Fruit fly (Drosophila melanogaster) whole organism, embryonic: Measurements from ENCODE around the gene CG11858.
A peak's percentile ranks its signal among the peaks of the same experiment; 100 is the strongest.

Experiments used
- Atf3 ChIP-seq: fragments of 200-800 bp; sonication (Bioruptor generic); optimal IDR thresholded peaks from 3 replicates; lab custom pipeline; 2016; ENCODE audit warnings: missing biosample characterization, missing genetic modification characterization
- Bdp1 ChIP-seq: fragments of 200-800 bp; sonication (Bioruptor generic); optimal IDR thresholded peaks from 3 replicates; lab custom pipeline; 2016; ENCODE audit warnings: missing biosample characterization, missing genetic modification characterization
- CG10543 ChIP-seq: fragments of 200-800 bp; sonication (Bioruptor generic); optimal IDR thresholded peaks from 3 replicates; lab custom pipeline; 2017; ENCODE audit warnings: missing biosample characterization, mild to moderate bottlenecking, missing genetic modification characterization, moderate library complexity
- CG1233 ChIP-seq: fragments of 200-800 bp; sonication (Bioruptor generic); optimal IDR thresholded peaks from 4 replicates; lab custom pipeline; 2018; ENCODE audit warnings: missing biosample characterization, mild to moderate bottlenecking, missing genetic modification characterization
- CG1647 ChIP-seq: fragments of 200-800 bp; sonication (Bioruptor generic); optimal IDR thresholded peaks from 3 replicates; lab custom pipeline; 2016; ENCODE audit warnings: missing biosample characterization, missing genetic modification characterization
- CG16815 ChIP-seq: fragments of 200-800 bp; sonication (Bioruptor generic); optimal IDR thresholded peaks from 3 replicates; lab custom pipeline; 2017; ENCODE audit warnings: missing biosample characterization, mild to moderate bottlenecking, missing genetic modification characterization
- CG18011 ChIP-seq: fragments of 200-800 bp; sonication (Bioruptor generic); optimal IDR thresholded peaks from 2 replicates; lab custom pipeline; 2017; ENCODE audit warnings: missing biosample characterization, missing genetic modification characterization, mild to moderate bottlenecking, moderate library complexity, missing genotype
- CG2712 ChIP-seq: fragments of 200-800 bp; optimal IDR thresholded peaks from 3 replicates; lab custom pipeline; 2019; ENCODE audit warnings: missing biosample characterization, mild to moderate bottlenecking, missing genetic modification characterization, moderate library complexity
- CG31224 ChIP-seq: fragments of 200-800 bp; sonication (Bioruptor generic); IDR thresholded peaks from 2 replicates; pipeline ENCODE4 v1.3.6; 2022; ENCODE audit warnings: missing biosample characterization, missing genetic modification characterization
- CG32532 ChIP-seq: fragments of 200-800 bp; sonication (Bioruptor generic); IDR thresholded peaks from 2 replicates; pipeline ENCODE4 v1.3.6; 2022; ENCODE audit warnings: missing biosample characterization, missing genetic modification characterization
- CG6654 ChIP-seq: fragments of 200-800 bp; sonication (Bioruptor generic); optimal IDR thresholded peaks from 2 replicates; lab custom pipeline; 2017; ENCODE audit warnings: missing biosample characterization, mild to moderate bottlenecking, missing genetic modification characterization
- CG6765 ChIP-seq: fragments of 200-800 bp; sonication (Bioruptor generic); optimal IDR thresholded peaks from 3 replicates; lab custom pipeline; 2017; ENCODE audit warnings: missing biosample characterization, mild to moderate bottlenecking, missing genetic modification characterization
- CG7271 ChIP-seq: fragments of 200-800 bp; sonication (Bioruptor generic); optimal IDR thresholded peaks from 2 replicates; lab custom pipeline; 2018; ENCODE audit warnings: missing biosample characterization, mild to moderate bottlenecking, missing genetic modification characterization, moderate library complexity
- CG9876 ChIP-seq: fragments of 200-800 bp; sonication (Bioruptor generic); optimal IDR thresholded peaks from 2 replicates; lab custom pipeline; 2016; ENCODE audit warnings: missing biosample characterization, missing genetic modification characterization
- CG9932 ChIP-seq: fragments of 200-800 bp; sonication (Bioruptor generic); IDR thresholded peaks from 2 replicates; pipeline ENCODE4 v1.3.6; 2022; ENCODE audit warnings: missing biosample characterization, missing genetic modification characterization
- Dip2 ChIP-seq: fragments of 200-800 bp; sonication (Bioruptor generic); IDR thresholded peaks from 2 replicates; pipeline ENCODE4 v1.3.6; 2022; ENCODE audit warnings: missing biosample characterization, missing genetic modification characterization
- Doc2 ChIP-seq: fragments of 200-800 bp; sonication (Bioruptor generic); IDR thresholded peaks from 2 replicates; pipeline ENCODE4 v1.3.6; 2022; ENCODE audit warnings: missing biosample characterization, missing genetic modification characterization
- Eip74EF ChIP-seq, 2 experiments: fragments of 200-800 bp in 1 of 2; fragments of >200 bp in 1 of 2; sonication (Bioruptor generic) in 1 of 2; optimal IDR thresholded peaks; 2 replicates each; lab custom pipeline; 2017 to 2019; ENCODE audit warnings: missing biosample characterization in 2 of 2, missing genetic modification characterization in 2 of 2, mild to moderate bottlenecking in 1 of 2, moderate library complexity in 1 of 2
- Ets97D ChIP-seq: fragments of 200-800 bp; sonication (Bioruptor generic); optimal IDR thresholded peaks from 3 replicates; lab custom pipeline; 2016; ENCODE audit warnings: missing biosample characterization, missing genetic modification characterization
- HLH4C ChIP-seq: fragments of 200-800 bp; sonication (Bioruptor generic); IDR thresholded peaks from 3 replicates; pipeline ENCODE4 v1.3.6; 2022; ENCODE audit warnings: missing biosample characterization, missing genetic modification characterization; ENCODE audit not compliant: partially characterized antibody
- Hand ChIP-seq: fragments of 200-800 bp; sonication (Bioruptor generic); optimal IDR thresholded peaks from 2 replicates; lab custom pipeline; 2017; ENCODE audit warnings: mild to moderate bottlenecking, missing biosample characterization, missing genetic modification reagents, missing genetic modification characterization
- Hr39 ChIP-seq: fragments of >200 bp; optimal IDR thresholded peaks from 2 replicates; lab custom pipeline; 2017
- Hr78 ChIP-seq, 2 experiments: fragments of 200-800 bp in 1 of 2; fragments of >200 bp in 1 of 2; sonication (Bioruptor generic) in 1 of 2; optimal IDR thresholded peaks; 2 replicates each; lab custom pipeline; 2017 to 2019; ENCODE audit warnings: missing biosample characterization in 2 of 2, missing genetic modification characterization in 2 of 2, mild to moderate bottlenecking in 1 of 2, moderate library complexity in 1 of 2
- Hsf ChIP-seq: fragments of 200-800 bp; sonication (Bioruptor generic); optimal IDR thresholded peaks from 3 replicates; lab custom pipeline; 2016; ENCODE audit warnings: missing biosample characterization, missing genetic modification characterization
- abd-A ChIP-seq: fragments of 200-800 bp; sonication (Bioruptor generic); optimal IDR thresholded peaks from 3 replicates; lab custom pipeline; 2019; ENCODE audit warnings: missing biosample characterization, mild to moderate bottlenecking, missing genetic modification characterization, moderate library complexity
- ap ChIP-seq: fragments of 200-800 bp; sonication (Bioruptor generic); IDR thresholded peaks from 2 replicates; pipeline ENCODE4 v1.3.6; 2022; ENCODE audit warnings: missing biosample characterization, missing genetic modification characterization
- ato ChIP-seq: fragments of 200-800 bp; sonication (Bioruptor generic); IDR thresholded peaks from 2 replicates; pipeline ENCODE4 v1.3.6; 2022; ENCODE audit warnings: missing biosample characterization, missing genetic modification characterization; ENCODE audit not compliant: partially characterized antibody
- bcd ChIP-seq: fragments of 200-800 bp; sonication (Bioruptor generic); optimal IDR thresholded peaks from 2 replicates; lab custom pipeline; 2017; ENCODE audit warnings: missing biosample characterization, mild to moderate bottlenecking, missing genetic modification characterization
- cad ChIP-seq: fragments of >200 bp; optimal IDR thresholded peaks from 2 replicates; lab custom pipeline; 2017; ENCODE audit warnings: missing biosample characterization, missing genetic modification characterization
- ci ChIP-seq: fragments of 200-800 bp; sonication (Bioruptor generic); IDR thresholded peaks from 3 replicates; pipeline ENCODE4 v1.3.6; 2022; ENCODE audit warnings: missing biosample characterization, missing genetic modification characterization
- crol ChIP-seq: fragments of 200-800 bp; sonication (Bioruptor generic); IDR thresholded peaks from 2 replicates; pipeline ENCODE4 v1.3.6; 2022; ENCODE audit warnings: missing biosample characterization, missing genetic modification characterization
- dm ChIP-seq: fragments of 200-800 bp; sonication (Bioruptor generic); optimal IDR thresholded peaks from 3 replicates; lab custom pipeline; 2016; ENCODE audit warnings: missing biosample characterization, missing genetic modification characterization
- dmrt11E ChIP-seq: fragments of 200-800 bp; sonication (Bioruptor generic); optimal IDR thresholded peaks from 3 replicates; lab custom pipeline; 2018; ENCODE audit warnings: missing biosample characterization, mild to moderate bottlenecking, missing genetic modification characterization, moderate library complexity
- en ChIP-seq: fragments of 200-800 bp; sonication (Bioruptor generic); optimal IDR thresholded peaks from 2 replicates; lab custom pipeline; 2016; ENCODE audit warnings: missing biosample characterization, missing genetic modification characterization
- gfzf ChIP-seq: fragments of 200-800 bp; sonication (Bioruptor generic); optimal IDR thresholded peaks from 2 replicates; lab custom pipeline; 2016; ENCODE audit warnings: missing biosample characterization, mild to moderate bottlenecking, missing genetic modification characterization, moderate library complexity
- grau ChIP-seq: fragments of 200-800 bp; optimal IDR thresholded peaks from 3 replicates; lab custom pipeline; 2019; ENCODE audit warnings: missing biosample characterization, mild to moderate bottlenecking, missing genetic modification characterization, moderate library complexity
- gsb ChIP-seq: fragments of 200-800 bp; sonication (Bioruptor generic); IDR thresholded peaks from 2 replicates; pipeline ENCODE4 v1.3.6; 2022; ENCODE audit warnings: missing biosample characterization, missing genetic modification characterization
- jumu ChIP-seq: fragments of 200-800 bp; sonication (Bioruptor generic); optimal IDR thresholded peaks from 3 replicates; lab custom pipeline; 2016; ENCODE audit warnings: missing biosample characterization, missing genetic modification characterization
- nerfin-2 ChIP-seq: fragments of 200-800 bp; sonication (Bioruptor generic); IDR thresholded peaks from 2 replicates; pipeline ENCODE4 v1.3.6; 2022; ENCODE audit warnings: missing biosample characterization, missing genetic modification characterization; ENCODE audit not compliant: partially characterized antibody
- pan ChIP-seq, 4 experiments: fragments of >200 bp in 3 of 4; fragments of 200-800 bp in 1 of 4; sonication (Bioruptor generic) in 1 of 4; optimal IDR thresholded peaks in 3 of 4; IDR thresholded peaks in 1 of 4; 2 replicates each; pipeline versions ENCODE4 v1.3.6 to Lab custom; 2017 to 2022; ENCODE audit warnings: missing biosample characterization in 2 of 4, missing genetic modification characterization in 2 of 4, mixed read lengths in 1 of 4
- pho ChIP-seq: fragments of 200-800 bp; sonication (Bioruptor generic); optimal IDR thresholded peaks from 2 replicates; lab custom pipeline; 2016; ENCODE audit warnings: missing biosample characterization, missing genetic modification characterization
- pzg ChIP-seq: fragments of 200-800 bp; sonication (Bioruptor generic); optimal IDR thresholded peaks from 3 replicates; lab custom pipeline; 2018; ENCODE audit warnings: missing biosample characterization, mild to moderate bottlenecking, missing genetic modification characterization, moderate library complexity
- stc ChIP-seq: fragments of 200-800 bp; sonication (Bioruptor generic); IDR thresholded peaks from 2 replicates; pipeline ENCODE4 v1.3.6; 2022; ENCODE audit warnings: missing biosample characterization, missing genetic modification characterization
- tio ChIP-seq: fragments of 200-800 bp; sonication (Bioruptor generic); optimal IDR thresholded peaks from 2 replicates; lab custom pipeline; 2017; ENCODE audit warnings: missing biosample characterization, missing genetic modification characterization, inconsistent platforms
- tll ChIP-seq, 2 experiments: fragments of 200-800 bp in 1 of 2; fragments of >200 bp in 1 of 2; sonication (Bioruptor generic) in 1 of 2; optimal IDR thresholded peaks; 2 replicates each; lab custom pipeline; 2017 to 2019; ENCODE audit warnings: missing biosample characterization in 2 of 2, missing genetic modification characterization in 2 of 2, mild to moderate bottlenecking in 1 of 2, moderate library complexity in 1 of 2
- unc-4 ChIP-seq: fragments of 200-800 bp; sonication (Bioruptor generic); IDR thresholded peaks from 2 replicates; pipeline ENCODE4 v1.3.6; 2022; ENCODE audit warnings: missing biosample characterization, missing genetic modification characterization; ENCODE audit not compliant: partially characterized antibody
- unpg ChIP-seq: fragments of 200-800 bp; sonication (Bioruptor generic); optimal IDR thresholded peaks from 3 replicates; lab custom pipeline; 2018; ENCODE audit warnings: missing biosample characterization, mild to moderate bottlenecking, missing genetic modification characterization, moderate library complexity
- usp ChIP-seq: fragments of >200 bp; optimal IDR thresholded peaks from 2 replicates; lab custom pipeline; 2017; ENCODE audit warnings: missing biosample characterization, missing genetic modification characterization
- zen ChIP-seq: fragments of 200-800 bp; sonication (Bioruptor generic); optimal IDR thresholded peaks from 3 replicates; lab custom pipeline; 2018; ENCODE audit warnings: missing biosample characterization, mild to moderate bottlenecking, missing genetic modification characterization, moderate library complexity

Gene CG11858

dm6 chr3R:25265589-25266201, 3.2 kb downstream of the CG11858 start, which contains the start of the genes GlnRS and RIOK2 (continued):
- TF ChIP-seq CG7271 (peak; percentile 39), CG9876 (GFP tag; lab: Kevin White, UChicago) (no peak), unc-4 (GFP tag; lab: Robert Waterston, UW) (peak; percentile 97), CG10543 (no peak), Bdp1 (GFP tag; lab: Kevin White, UChicago) (no peak), nerfin-2 (GFP tag; lab: Robert Waterston, UW) (peak; percentile 75; the same call in 1 of the 2 replicates), CG6765 (GFP tag; lab: Kevin White, UChicago) (no peak), Atf3 (GFP tag; lab: Kevin White, UChicago) (peak; percentile 5), CG6654 (GFP tag; lab: Kevin White, UChicago) (no peak), usp (GFP tag; lab: Kevin White, UChicago) (no peak), Hand (GFP tag; lab: Kevin White, UChicago) (no peak), dm (GFP tag; lab: Kevin White, UChicago) (peak; percentile 99), CG1647 (no peak), CG31224 (GFP tag; lab: Robert Waterston, UW) (no peak), CG32532 (GFP tag; lab: Robert Waterston, UW) (no peak), Doc2 (GFP tag; lab: Robert Waterston, UW) (no peak), tll (GFP tag; optimal IDR thresholded peaks at IDR 0.05; lab: Kevin White, UChicago) (no peak), ap (GFP tag; lab: Robert Waterston, UW) (no peak), pzg (GFP tag; lab: Kevin White, UChicago) (peak; percentile 98), dmrt11E (tag; lab: Kevin White, UChicago) (no peak), CG2712 (tag; lab: Kevin White, UChicago) (peak; percentile 48), CG1233 (GFP tag; lab: Kevin White, UChicago) (no peak), Ets97D (peak; percentile 85), en (GFP tag; lab: Kevin White, UChicago) (no peak), bcd (no peak), jumu (GFP tag; lab: Kevin White, UChicago) (no peak), CG9932 (GFP tag; lab: Robert Waterston, UW) (peak; percentile 49; the same call in 1 of the 2 replicates), Dip2 (GFP tag; lab: Robert Waterston, UW) (no peak), tio (GFP tag; lab: Kevin White, UChicago) (no peak), pan (optimal IDR thresholded peaks at IDR 0.05; lab: Kevin White, UChicago) (no peak), pan (GFP tag; optimal IDR thresholded peaks at IDR 0.05 in 1 of 2, IDR thresholded peaks at IDR 0.05 in 1 of 2) (no peak), gsb (GFP tag; lab: Robert Waterston, UW) (no peak), gfzf (peak; percentile 91), Hr78 (GFP tag; optimal IDR thresholded peaks at IDR 0.05; lab: Kevin White, UChicago) (peak in 1 of 2 experiments; percentile 41), Hsf (GFP tag; lab: Kevin White, UChicago) (peak; percentile 35), crol (no peak), zen (tag; lab: Kevin White, UChicago) (peak; percentile 41), CG18011 (GFP tag; lab: Kevin White, UChicago) (no peak), HLH4C (GFP tag; lab: Robert Waterston, UW) (peak; percentile 92), Eip74EF (GFP tag; optimal IDR thresholded peaks at IDR 0.05; lab: Kevin White, UChicago) (peak in 1 of 2 experiments; percentile 59), stc (no peak), CG16815 (GFP tag; lab: Kevin White, UChicago) (no peak), Hr39 (lab: Kevin White, UChicago) (no peak), grau (tag; lab: Kevin White, UChicago) (no peak), abd-A (no peak), ato (GFP tag; lab: Robert Waterston, UW) (peak; percentile 90), pho (GFP tag; lab: Kevin White, UChicago) (peak; percentile 5), unpg (GFP tag; lab: Kevin White, UChicago) (no peak), ci (no peak; the same call in 2 of the 3 replicates), cad (GFP tag; lab: Kevin White, UChicago) (no peak)
